Fruit fly (Drosophila melanogaster): Measurements from ENCODE around the gene Targ1.

DNA sequence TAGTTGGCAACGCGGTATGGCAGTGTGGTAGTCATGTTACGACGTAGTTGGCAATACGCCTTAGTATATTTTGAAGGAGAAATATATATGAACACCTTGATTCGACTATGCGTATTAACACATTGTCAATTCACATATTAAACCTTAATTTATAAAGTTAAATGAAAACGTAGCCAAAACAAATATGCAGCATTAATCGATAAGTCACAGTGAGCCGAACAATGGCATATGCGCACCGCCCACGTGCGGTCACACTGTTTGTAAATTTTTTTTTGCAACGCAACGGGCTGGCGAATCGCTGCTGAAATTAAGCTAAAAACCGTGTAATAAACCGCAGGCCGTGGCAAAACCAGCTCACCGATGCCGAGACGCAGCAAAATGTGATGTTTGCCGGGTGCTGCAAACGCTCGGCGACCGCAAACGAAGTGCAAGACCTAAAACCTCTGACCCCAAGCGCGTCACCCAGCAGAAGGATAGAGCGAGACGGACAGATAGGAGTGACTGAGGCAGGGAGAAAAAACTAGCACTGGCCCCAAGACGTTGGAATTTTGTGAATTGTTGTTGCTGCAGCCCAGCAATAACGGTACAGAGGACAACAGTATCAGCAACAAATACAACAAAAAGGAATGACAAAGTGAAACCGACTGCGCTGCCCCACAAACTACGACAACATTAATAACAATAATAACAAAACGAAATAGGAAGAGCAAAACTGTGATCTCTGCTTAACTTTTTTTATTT is 27.0 kb downstream of the Targ1 start:
- TF ChIP-seq CG8478 (optimal IDR thresholded peaks at IDR 0.05): no peak
- TF ChIP-seq CTCF (optimal IDR thresholded peaks at IDR 0.05): no peak
